Fruit fly (Drosophila melanogaster): Measurements from ENCODE around the gene CG7457.

dm6 chr3L:7774698-7775097, 48.4 kb upstream of the CG7457 start:
- TF ChIP-seq psq (optimal IDR thresholded peaks at IDR 0.05) = no peak
- TF ChIP-seq CG8478 (optimal IDR thresholded peaks at IDR 0.05) = no peak
